Worm (Caenorhabditis elegans): ENCODE measurements around the gene W03C9.8.

DNA sequence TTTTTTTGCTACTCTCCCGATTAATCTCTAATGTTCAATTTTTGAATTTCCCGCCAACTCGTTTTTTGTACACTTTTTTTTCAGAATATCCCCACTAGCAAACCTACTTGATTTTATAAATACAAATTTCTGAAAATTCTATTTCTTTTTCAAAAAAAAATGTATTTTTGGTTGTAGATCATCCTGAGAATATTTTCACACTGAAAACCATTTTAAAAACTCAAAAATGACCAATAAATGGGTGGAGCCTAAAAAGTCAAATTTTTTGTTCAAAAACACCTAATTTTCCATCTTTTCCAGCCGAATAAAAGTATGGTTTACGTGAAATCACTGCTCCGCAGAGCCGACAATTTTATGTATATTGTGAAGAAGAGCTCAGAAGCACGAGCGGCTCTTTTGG is 40.2 kb downstream of the W03C9.8 start, which contains the start of gene Y17G7B.3:
- TF ChIP-seq rnt-1 (tag; optimal IDR thresholded peaks at IDR 0.05): no peak
- no peak for TF ChIP-seq pha-4 (tag; optimal IDR thresholded peaks at IDR 0.05)
- TF ChIP-seq sox-2 (GFP tag; IDR thresholded peaks at IDR 0.05): no peak
- no peak for TF ChIP-seq unc-42 (tag; optimal IDR thresholded peaks at IDR 0.05)
- no peak for TF ChIP-seq ceh-31 (tag; optimal IDR thresholded peaks at IDR 0.05)
- TF ChIP-seq nhr-11 (tag; optimal IDR thresholded peaks at IDR 0.05): no peak
- no peak for TF ChIP-seq dmd-4 (tag; optimal IDR thresholded peaks at IDR 0.05; ENCODE audit: borderline replicate concordance)
